Worm (Caenorhabditis elegans): Measurements from ENCODE around the gene frm-2.

frm-2 gene

ce11 chrIII:5943368-5944180, 38.4 kb downstream of the frm-2 start:
- TF ChIP-seq unc-39 (tag; optimal IDR thresholded peaks at IDR 0.05) (no peak), nhr-2 (tag; optimal IDR thresholded peaks at IDR 0.05) (no peak), lin-32 (GFP tag; optimal IDR thresholded peaks at IDR 0.05) (peak; percentile 3), hlh-1 (tag; optimal IDR thresholded peaks at IDR 0.05) (no peak), ceh-43 (GFP tag; optimal IDR thresholded peaks at IDR 0.05) (no peak), ceh-83 (GFP tag; optimal IDR thresholded peaks at IDR 0.05) (peak; percentile 78)

- TF ChIP-seq elt-1 (tag; optimal IDR thresholded peaks at IDR 0.05; ENCODE audit: borderline replicate concordance, insufficient read depth): peak; percentile 84
- TF ChIP-seq ham-2 (GFP tag; optimal IDR thresholded peaks at IDR 0.05): peak; percentile 42
- no peak for TF ChIP-seq nhr-28 (tag; optimal IDR thresholded peaks at IDR 0.05)
Measured at ce11 chrIII:5942104-5942503, 39.8 kb downstream of the frm-2 start.

ce11 chrIII:5940525-5940974, 41.4 kb downstream of the frm-2 start:
- TF ChIP-seq unc-120 (tag; optimal IDR thresholded peaks at IDR 0.05; ENCODE audit: poor library complexity, severe bottlenecking) (peak; percentile 79), ham-2 (GFP tag; optimal IDR thresholded peaks at IDR 0.05) (no peak), mls-2 (tag; optimal IDR thresholded peaks at IDR 0.05) (no peak), sptf-1 (tag; optimal IDR thresholded peaks at IDR 0.05) (no peak), ztf-11 (tag; optimal IDR thresholded peaks at IDR 0.05) (no peak), hlh-1 (tag; optimal IDR thresholded peaks at IDR 0.05) (peak; percentile 14), lsy-2 (tag; optimal IDR thresholded peaks at IDR 0.05) (peak; percentile 19), unc-62 (GFP tag; optimal IDR thresholded peaks at IDR 0.05) (peak; percentile 30), drap-1 (GFP tag; optimal IDR thresholded peaks at IDR 0.05) (no peak), nhr-237 (tag; optimal IDR thresholded peaks at IDR 0.05) (no peak), ces-1 (GFP tag; optimal IDR thresholded peaks at IDR 0.05) (peak; percentile 13), ceh-39 (tag; optimal IDR thresholded peaks at IDR 0.05) (peak; percentile 61), ceh-83 (GFP tag; optimal IDR thresholded peaks at IDR 0.05) (no peak), elt-1 (tag; optimal IDR thresholded peaks at IDR 0.05; ENCODE audit: borderline replicate concordance, insufficient read depth) (no peak), mep-1 (tag; optimal IDR thresholded peaks at IDR 0.05) (peak; percentile 45), lin-32 (GFP tag; optimal IDR thresholded peaks at IDR 0.05) (peak; percentile 46)

ce11 chrIII:5939453-5940296, 42.3 kb downstream of the frm-2 start, which contains the start of gene ubq-1:
ubq-1 (plus strand) TSS chrIII:5940254.
- TF ChIP-seq M03D4.4 (tag; optimal IDR thresholded peaks at IDR 0.05): peak; percentile 66
- no peak for TF ChIP-seq nhr-76 (tag; optimal IDR thresholded peaks at IDR 0.05)
- no peak for TF ChIP-seq snpc-4 (tag; optimal IDR thresholded peaks at IDR 0.05)
- TF ChIP-seq cnd-1 (tag; optimal IDR thresholded peaks at IDR 0.05): peak; percentile 58
- no peak for TF ChIP-seq unc-62 (GFP tag; optimal IDR thresholded peaks at IDR 0.05)
- TF ChIP-seq mls-2 (tag; optimal IDR thresholded peaks at IDR 0.05): peak; percentile 50
- no peak for TF ChIP-seq unc-39 (tag; optimal IDR thresholded peaks at IDR 0.05)
- TF ChIP-seq mab-5 (tag; optimal IDR thresholded peaks at IDR 0.05): no peak
- no peak for TF ChIP-seq unc-120 (tag; optimal IDR thresholded peaks at IDR 0.05; ENCODE audit: poor library complexity, severe bottlenecking)

ce11 chrIII:5938790-5939452, 43.0 kb downstream of the frm-2 start:
- TF ChIP-seq zip-8 (tag; optimal IDR thresholded peaks at IDR 0.05) (peak; percentile 71), unc-120 (tag; optimal IDR thresholded peaks at IDR 0.05; ENCODE audit: poor library complexity, severe bottlenecking) (no peak)

ce11 chrIII:5938013-5938412, 43.9 kb downstream of the frm-2 start:
- TF ChIP-seq snpc-4 (tag; optimal IDR thresholded peaks at IDR 0.05): no peak
- TF ChIP-seq mep-1 (tag; optimal IDR thresholded peaks at IDR 0.05): no peak
- TF ChIP-seq unc-120 (tag; optimal IDR thresholded peaks at IDR 0.05; ENCODE audit: poor library complexity, severe bottlenecking): no peak
- TF ChIP-seq nhr-237 (tag; optimal IDR thresholded peaks at IDR 0.05): peak; percentile 76
- TF ChIP-seq elt-1 (tag; optimal IDR thresholded peaks at IDR 0.05; ENCODE audit: borderline replicate concordance, insufficient read depth): peak; percentile 78
- TF ChIP-seq lin-32 (GFP tag; optimal IDR thresholded peaks at IDR 0.05): no peak
- no peak for TF ChIP-seq drap-1 (GFP tag; optimal IDR thresholded peaks at IDR 0.05)
- TF ChIP-seq mls-2 (tag; optimal IDR thresholded peaks at IDR 0.05): no peak
- TF ChIP-seq blmp-1 (tag; optimal IDR thresholded peaks at IDR 0.05): peak; percentile 45
- TF ChIP-seq ham-2 (GFP tag; optimal IDR thresholded peaks at IDR 0.05): peak; percentile 57

Data from whole organism, mixed stage, embryonic.